Worm (Caenorhabditis elegans): ENCODE data around the gene tag-30.

DNA sequence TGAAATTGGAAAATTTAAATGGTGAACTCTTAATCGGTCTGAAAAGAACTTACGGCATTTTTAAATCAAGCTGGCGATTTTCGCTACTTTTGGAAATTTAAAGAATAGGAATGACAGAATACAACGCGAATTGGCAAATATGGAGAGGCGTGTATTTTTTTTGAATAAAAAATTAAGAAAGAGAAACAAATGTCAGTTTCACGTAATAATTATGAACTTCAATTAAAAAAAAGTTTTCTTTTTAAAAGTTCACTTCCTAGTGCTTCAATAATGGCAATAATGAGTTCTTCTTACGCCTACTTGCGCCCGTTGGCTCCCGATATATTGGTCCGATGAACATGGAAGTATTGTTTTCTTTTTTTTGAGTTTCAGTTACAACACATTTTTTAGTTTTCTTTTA is 22.7 kb upstream of the tag-30 start, which contains the start of gene pph-2:
- no peak for TF ChIP-seq Y67H2A.10 (GFP tag; conservative IDR thresholded peaks at IDR 0.05)
- no peak for TF ChIP-seq ztf-3 (GFP tag; optimal IDR thresholded peaks at IDR 0.05)
- TF ChIP-seq attf-6 (GFP tag; IDR thresholded peaks at IDR 0.05) = no peak
- no peak for TF ChIP-seq bed-1 (GFP tag; IDR thresholded peaks at IDR 0.05)
- TF ChIP-seq ztf-6 (GFP tag; IDR thresholded peaks at IDR 0.05) = no peak
- TF ChIP-seq sea-2 (GFP tag; IDR thresholded peaks at IDR 0.05) = no peak
- TF ChIP-seq lin-26 (GFP tag; IDR thresholded peaks at IDR 0.05) = no peak
- no peak for TF ChIP-seq ekl-4 (GFP tag; IDR thresholded peaks at IDR 0.05)
- TF ChIP-seq F52B5.7 (tag; optimal IDR thresholded peaks at IDR 0.05) = no peak
- TF ChIP-seq unc-62 (GFP tag; optimal IDR thresholded peaks at IDR 0.05) = no peak
- TF ChIP-seq lsy-27 (tag; optimal IDR thresholded peaks at IDR 0.05; ENCODE audit: borderline replicate concordance, insufficient read depth) = no peak
- TF ChIP-seq ama-1 (optimal IDR thresholded peaks at IDR 0.05) = no peak
- no peak for TF ChIP-seq ama-1 (GFP tag; optimal IDR thresholded peaks at IDR 0.05)
- no peak for TF ChIP-seq snpc-3.4 (tag; optimal IDR thresholded peaks at IDR 0.05)

Measured in whole organism, young adult.